Worm (Caenorhabditis elegans) whole organism, L3 larva: ENCODE data around the gene F31A3.3.

Experiments used
- ZK546.5 ChIP-seq: sonication (generic microtip); optimal IDR thresholded peaks from 2 replicates; lab custom pipeline; 2017; ENCODE audit warnings: missing biosample characterization, missing genetic modification characterization
- ama-1 ChIP-seq: fragments of 150-350 bp; optimal IDR thresholded peaks from 2 replicates; lab custom pipeline; 2018
- ceh-16 ChIP-seq: sonication (generic microtip); optimal IDR thresholded peaks from 2 replicates; lab custom pipeline; 2017; ENCODE audit warnings: missing biosample characterization, missing genetic modification characterization
- ceh-28 ChIP-seq: fragments of 150-350 bp; optimal IDR thresholded peaks from 2 replicates; lab custom pipeline; 2014; ENCODE audit warnings: missing biosample characterization, missing genetic modification reagents, missing genetic modification characterization
- ceh-82 ChIP-seq: fragments of 150-350 bp; optimal IDR thresholded peaks from 2 replicates; lab custom pipeline; 2014; ENCODE audit warnings: missing biosample characterization, missing genetic modification characterization
- ceh-9 ChIP-seq: sonication (generic microtip); optimal IDR thresholded peaks from 2 replicates; lab custom pipeline; 2018; ENCODE audit warnings: missing biosample characterization, missing genetic modification characterization
- daf-12 ChIP-seq: fragments of 150-350 bp; optimal IDR thresholded peaks from 2 replicates; lab custom pipeline; 2014; ENCODE audit warnings: missing biosample characterization, missing genetic modification reagents, missing genetic modification characterization
- egl-27 ChIP-seq: sonication (generic microtip); optimal IDR thresholded peaks from 4 replicates; lab custom pipeline; 2017; ENCODE audit warnings: missing biosample characterization, missing genetic modification reagents, missing genetic modification characterization
- egl-5 ChIP-seq: fragments of 150-350 bp; optimal IDR thresholded peaks from 2 replicates; lab custom pipeline; 2017; ENCODE audit warnings: missing biosample characterization, missing genetic modification reagents, missing genetic modification characterization, inconsistent platforms
- elt-1 ChIP-seq: fragments of 150-350 bp; optimal IDR thresholded peaks from 2 replicates; lab custom pipeline; 2014; ENCODE audit warnings: missing biosample characterization, missing genetic modification characterization
- fkh-10 ChIP-seq: sonication (generic microtip); optimal IDR thresholded peaks from 2 replicates; lab custom pipeline; 2017; ENCODE audit warnings: missing biosample characterization, missing genetic modification reagents, missing genetic modification characterization
- fkh-2 ChIP-seq: fragments of 150-350 bp; optimal IDR thresholded peaks from 2 replicates; lab custom pipeline; 2014; ENCODE audit warnings: missing biosample characterization, missing genetic modification reagents, missing genetic modification characterization
- hmg-11 ChIP-seq: sonication (generic microtip); optimal IDR thresholded peaks from 2 replicates; lab custom pipeline; 2016; ENCODE audit warnings: missing genetic modification characterization, missing compliant biosample characterization
- jun-1 ChIP-seq: fragments of 150-350 bp; optimal IDR thresholded peaks from 2 replicates; lab custom pipeline; 2014; ENCODE audit warnings: missing biosample characterization, missing genetic modification reagents, missing genetic modification characterization
- lin-39 ChIP-seq: fragments of 150-350 bp; optimal IDR thresholded peaks from 2 replicates; lab custom pipeline; 2018; ENCODE audit warnings: missing biosample characterization, missing genetic modification reagents, missing genetic modification characterization
- lsy-12 ChIP-seq: sonication (generic microtip); optimal IDR thresholded peaks from 2 replicates; lab custom pipeline; 2016; ENCODE audit warnings: mild to moderate bottlenecking, missing genetic modification characterization, missing compliant biosample characterization
- mdl-1 ChIP-seq: fragments of 150-350 bp; optimal IDR thresholded peaks from 2 replicates; lab custom pipeline; 2014; ENCODE audit warnings: missing biosample characterization, missing genetic modification characterization
- mml-1 ChIP-seq: fragments of 150-350 bp; sonication (generic microtip); optimal IDR thresholded peaks from 3 replicates; lab custom pipeline; 2014; ENCODE audit warnings: missing biosample characterization, missing genetic modification characterization
- nfya-1 ChIP-seq: sonication (generic microtip); optimal IDR thresholded peaks from 2 replicates; lab custom pipeline; 2017; ENCODE audit warnings: missing genetic modification characterization, mild to moderate bottlenecking, missing compliant biosample characterization, antibody characterized with exemption, moderate library complexity; ENCODE audit not compliant: insufficient read depth
- nhr-11 ChIP-seq: fragments of 150-350 bp; optimal IDR thresholded peaks from 2 replicates; lab custom pipeline; 2014; ENCODE audit warnings: missing biosample characterization, missing genetic modification characterization
- nhr-12 ChIP-seq: fragments of 150-350 bp; optimal IDR thresholded peaks from 2 replicates; lab custom pipeline; 2014; ENCODE audit warnings: missing biosample characterization, missing genetic modification characterization
- nhr-23 ChIP-seq: fragments of 150-350 bp; optimal IDR thresholded peaks from 2 replicates; lab custom pipeline; 2014; ENCODE audit warnings: missing biosample characterization, missing genetic modification reagents, missing genetic modification characterization
- nhr-237 ChIP-seq: fragments of 150-350 bp; optimal IDR thresholded peaks from 2 replicates; lab custom pipeline; 2014; ENCODE audit warnings: missing biosample characterization, missing genetic modification characterization
- nhr-25 ChIP-seq: sonication (generic microtip); optimal IDR thresholded peaks from 2 replicates; lab custom pipeline; 2017; ENCODE audit warnings: missing biosample characterization, missing genetic modification characterization
- nhr-43 ChIP-seq: sonication (generic microtip); optimal IDR thresholded peaks from 2 replicates; lab custom pipeline; 2016; ENCODE audit warnings: mild to moderate bottlenecking, missing genetic modification characterization, missing compliant biosample characterization; ENCODE audit not compliant: poor library complexity, severe bottlenecking
- nhr-67 ChIP-seq: fragments of 150-350 bp; optimal IDR thresholded peaks from 2 replicates; lab custom pipeline; 2014; ENCODE audit warnings: missing biosample characterization, missing genetic modification characterization
- nhr-76 ChIP-seq: fragments of 150-350 bp; sonication (generic microtip); optimal IDR thresholded peaks from 5 replicates; lab custom pipeline; 2014; ENCODE audit warnings: missing biosample characterization, missing genetic modification characterization
- nhr-77 ChIP-seq: fragments of 150-350 bp; optimal IDR thresholded peaks from 2 replicates; lab custom pipeline; 2014; ENCODE audit warnings: missing biosample characterization, missing genetic modification characterization
- pha-4 ChIP-seq: fragments of 150-350 bp; optimal IDR thresholded peaks from 2 replicates; lab custom pipeline; 2014; ENCODE audit warnings: missing biosample characterization, missing genetic modification reagents, missing genetic modification characterization
- pqm-1 ChIP-seq: fragments of 150-350 bp; optimal IDR thresholded peaks from 2 replicates; lab custom pipeline; 2017; ENCODE audit warnings: missing biosample characterization, missing genetic modification characterization, inconsistent platforms
- sea-2 ChIP-seq: fragments of 150-350 bp; sonication (generic microtip); optimal IDR thresholded peaks from 4 replicates; lab custom pipeline; 2014; ENCODE audit warnings: missing biosample characterization, missing genetic modification reagents, missing genetic modification characterization
- skn-1 ChIP-seq: fragments of 150-350 bp; optimal IDR thresholded peaks from 2 replicates; lab custom pipeline; 2014; ENCODE audit warnings: missing biosample characterization, missing genetic modification characterization
- snpc-4 ChIP-seq: fragments of 150-350 bp; optimal IDR thresholded peaks from 2 replicates; lab custom pipeline; 2014; ENCODE audit warnings: missing biosample characterization, missing genetic modification characterization
- tbx-2 ChIP-seq: sonication (generic microtip); optimal IDR thresholded peaks from 2 replicates; lab custom pipeline; 2016; ENCODE audit warnings: mild to moderate bottlenecking, missing genetic modification characterization, missing compliant biosample characterization
- zag-1 ChIP-seq: fragments of 150-350 bp; optimal IDR thresholded peaks from 2 replicates; lab custom pipeline; 2014; ENCODE audit warnings: missing biosample characterization, missing genetic modification characterization
- ztf-11 ChIP-seq: fragments of 150-350 bp; optimal IDR thresholded peaks from 2 replicates; lab custom pipeline; 2014; ENCODE audit warnings: missing biosample characterization, missing genetic modification characterization
- ztf-4 ChIP-seq: fragments of 150-350 bp; optimal IDR thresholded peaks from 2 replicates; lab custom pipeline; 2014; ENCODE audit warnings: missing biosample characterization, missing genetic modification characterization

F31A3.3 gene

ce11 chrX:17521425-17521824 lies 12.4 kb downstream of the F31A3.3 start:
- TF ChIP-seq ZK546.5 (tag; lab: Kevin White, UChicago): no peak
- no peak for TF ChIP-seq nhr-67
- TF ChIP-seq nhr-237 (tag; lab: Kevin White, UChicago): no peak
- no peak for TF ChIP-seq mdl-1 (tag; lab: Kevin White, UChicago)
- TF ChIP-seq egl-27 (tag; lab: Kevin White, UChicago): no peak
- no peak for TF ChIP-seq ceh-16 (tag; lab: Kevin White, UChicago)
- no peak for TF ChIP-seq zag-1 (tag; lab: Kevin White, UChicago)
- no peak for TF ChIP-seq lsy-12 (tag; lab: Kevin White, UChicago)
- no peak for TF ChIP-seq pqm-1 (tag; lab: Kevin White, UChicago)
- TF ChIP-seq nhr-43 (tag; lab: Kevin White, UChicago): no peak
- TF ChIP-seq ztf-4: no peak
- no peak for TF ChIP-seq daf-12
- no peak for TF ChIP-seq hmg-11 (tag; lab: Kevin White, UChicago)

ce11 chrX:17519476-17519875 lies 14.4 kb downstream of the F31A3.3 start:
- TF ChIP-seq elt-1 (tag; lab: Kevin White, UChicago) (no peak), fkh-10 (GFP tag; lab: Kevin White, UChicago) (peak; percentile 62), nhr-43 (tag; lab: Kevin White, UChicago) (no peak), nfya-1 (tag; lab: Kevin White, UChicago) (peak; percentile 61), nhr-77 (tag; lab: Kevin White, UChicago) (no peak), nhr-67 (no peak), lin-39 (tag; lab: Kevin White, UChicago) (peak; percentile 78), mml-1 (tag; lab: Kevin White, UChicago) (no peak), egl-27 (tag; lab: Kevin White, UChicago) (no peak), ztf-11 (tag; lab: Kevin White, UChicago) (no peak), nhr-76 (tag; lab: Kevin White, UChicago) (no peak), nhr-11 (tag; lab: Kevin White, UChicago) (no peak), fkh-2 (tag; lab: Kevin White, UChicago) (no peak), nhr-25 (tag; lab: Kevin White, UChicago) (no peak), tbx-2 (tag; lab: Kevin White, UChicago) (peak; percentile 6), snpc-4 (tag; lab: Kevin White, UChicago) (peak; percentile 19), jun-1 (no peak), hmg-11 (tag; lab: Kevin White, UChicago) (peak; percentile 62), ceh-28 (tag; lab: Kevin White, UChicago) (no peak)
- TF ChIP-seq, all 47 proteins: peak for 6

ce11 chrX:17518293-17518692 lies 15.6 kb downstream of the F31A3.3 start:
- TF ChIP-seq ceh-9 (tag; lab: Kevin White, UChicago): no peak
- peak; percentile 49 for TF ChIP-seq fkh-10 (GFP tag; lab: Kevin White, UChicago)
- TF ChIP-seq, all 47 proteins: peak for 1

- TF ChIP-seq ceh-82 (tag; lab: Kevin White, UChicago): no peak
- TF ChIP-seq nhr-76 (tag; lab: Kevin White, UChicago): no peak
- no peak for TF ChIP-seq snpc-4 (tag; lab: Kevin White, UChicago)
- TF ChIP-seq nhr-23: no peak
- no peak for TF ChIP-seq ama-1 (lab: Kevin White, UChicago)
- no peak for TF ChIP-seq daf-12
- no peak for TF ChIP-seq nhr-12 (tag; lab: Kevin White, UChicago)
- no peak for TF ChIP-seq lin-39 (tag; lab: Kevin White, UChicago)
- no peak for TF ChIP-seq elt-1 (tag; lab: Kevin White, UChicago)
- no peak for TF ChIP-seq skn-1 (tag; lab: Kevin White, UChicago)
- no peak for TF ChIP-seq pha-4 (tag; lab: Kevin White, UChicago)
- TF ChIP-seq nfya-1 (tag; lab: Kevin White, UChicago): no peak
- TF ChIP-seq sea-2: no peak
- TF ChIP-seq egl-5 (tag; lab: Kevin White, UChicago): no peak
- no peak for TF ChIP-seq ztf-11 (tag; lab: Kevin White, UChicago)
- no peak for TF ChIP-seq fkh-10 (GFP tag; lab: Kevin White, UChicago)
- TF ChIP-seq, all 47 proteins: peak for 0
These were observed 16.0 kb downstream of the F31A3.3 start for ce11 chrX:17517872-17518271.
